Fruit fly (Drosophila melanogaster) whole organism, embryonic: Measurements from ENCODE around the gene Gr93a.

Source experiments
- Blimp-1 ChIP-seq: fragments of 200-800 bp; sonication (Bioruptor generic); optimal IDR thresholded peaks from 3 replicates; lab custom pipeline; 2018; ENCODE audit warnings: missing biosample characterization, missing genetic modification characterization, mild to moderate bottlenecking, moderate library complexity, missing genetic modification reagents
- CG10209 ChIP-seq: fragments of 200-800 bp; sonication (Bioruptor generic); optimal IDR thresholded peaks from 3 replicates; lab custom pipeline; 2017; ENCODE audit warnings: missing biosample characterization, mild to moderate bottlenecking, missing genetic modification characterization, missing genetic modification reagents
- CG11504 ChIP-seq: fragments of 200-800 bp; sonication (Bioruptor generic); optimal IDR thresholded peaks from 3 replicates; lab custom pipeline; 2019; ENCODE audit warnings: missing biosample characterization, mild to moderate bottlenecking, missing genetic modification characterization, moderate library complexity
- CG11695 ChIP-seq: fragments of 200-800 bp; sonication (Bioruptor generic); IDR thresholded peaks from 3 replicates; pipeline ENCODE4 v1.3.6; 2022; ENCODE audit warnings: missing biosample characterization, missing genetic modification characterization
- CG12219 ChIP-seq: fragments of 200-800 bp; sonication (Bioruptor generic); optimal IDR thresholded peaks from 3 replicates; lab custom pipeline; 2018; ENCODE audit warnings: missing biosample characterization, mild to moderate bottlenecking, missing genetic modification characterization
- CG13894 ChIP-seq: fragments of 200-800 bp; sonication (Bioruptor generic); optimal IDR thresholded peaks from 3 replicates; lab custom pipeline; 2018; ENCODE audit warnings: missing biosample characterization, mild to moderate bottlenecking, missing genetic modification characterization, moderate library complexity
- CG14860 ChIP-seq: fragments of 200-800 bp; sonication (Bioruptor generic); IDR thresholded peaks from 3 replicates; pipeline ENCODE4 v1.3.6; 2022; ENCODE audit warnings: missing biosample characterization, missing genetic modification characterization; ENCODE audit not compliant: partially characterized antibody
- CG15696 ChIP-seq: fragments of 200-800 bp; sonication (Bioruptor generic); optimal IDR thresholded peaks from 2 replicates; lab custom pipeline; 2019; ENCODE audit warnings: missing biosample characterization, mild to moderate bottlenecking, missing genetic modification characterization, moderate library complexity
- CG1602 ChIP-seq: fragments of 200-800 bp; sonication (Bioruptor generic); optimal IDR thresholded peaks from 3 replicates; lab custom pipeline; 2016; ENCODE audit warnings: missing biosample characterization, missing genetic modification characterization
- CG16863 ChIP-seq: fragments of 200-800 bp; sonication (Bioruptor generic); optimal IDR thresholded peaks from 3 replicates; lab custom pipeline; 2016; ENCODE audit warnings: missing biosample characterization, missing genetic modification characterization
- CG17359 ChIP-seq: fragments of 200-800 bp; sonication (Bioruptor generic); optimal IDR thresholded peaks from 3 replicates; lab custom pipeline; 2018; ENCODE audit warnings: missing biosample characterization, mild to moderate bottlenecking, missing genetic modification characterization, moderate library complexity
- CG18262 ChIP-seq: fragments of 200-800 bp; optimal IDR thresholded peaks from 3 replicates; lab custom pipeline; 2019; ENCODE audit warnings: missing biosample characterization, mild to moderate bottlenecking, missing genetic modification characterization, moderate library complexity
- CG2202 ChIP-seq: fragments of 200-800 bp; sonication (Bioruptor generic); optimal IDR thresholded peaks from 2 replicates; lab custom pipeline; 2018; ENCODE audit warnings: missing biosample characterization, mild to moderate bottlenecking, missing genetic modification characterization
- CG2712 ChIP-seq: fragments of 200-800 bp; optimal IDR thresholded peaks from 3 replicates; lab custom pipeline; 2019; ENCODE audit warnings: missing biosample characterization, mild to moderate bottlenecking, missing genetic modification characterization, moderate library complexity
- CG32772 ChIP-seq: fragments of 200-800 bp; sonication (Bioruptor generic); IDR thresholded peaks from 2 replicates; pipeline ENCODE4 v1.3.6; 2022; ENCODE audit warnings: missing biosample characterization, missing genetic modification characterization
- CG33557 ChIP-seq: fragments of 200-800 bp; sonication (Bioruptor generic); optimal IDR thresholded peaks from 2 replicates; lab custom pipeline; 2019; ENCODE audit warnings: missing biosample characterization, mild to moderate bottlenecking, missing genetic modification characterization, moderate library complexity
- CG3407 ChIP-seq: fragments of 200-800 bp; sonication (Bioruptor generic); optimal IDR thresholded peaks from 2 replicates; lab custom pipeline; 2018; ENCODE audit warnings: missing biosample characterization, mild to moderate bottlenecking, missing genetic modification characterization
- CG3838 ChIP-seq: fragments of 200-800 bp; sonication (Bioruptor generic); optimal IDR thresholded peaks from 3 replicates; lab custom pipeline; 2016; ENCODE audit warnings: missing biosample characterization, missing genetic modification characterization
- CG4328 ChIP-seq: fragments of 200-800 bp; sonication (Bioruptor generic); optimal IDR thresholded peaks from 3 replicates; lab custom pipeline; 2017; ENCODE audit warnings: missing biosample characterization, missing genetic modification reagents, missing genetic modification characterization
- CG7556 ChIP-seq: fragments of 200-800 bp; sonication (Bioruptor generic); optimal IDR thresholded peaks from 2 replicates; lab custom pipeline; 2017; ENCODE audit warnings: missing biosample characterization, mild to moderate bottlenecking, missing genetic modification characterization
- CG8388 ChIP-seq: fragments of 200-800 bp; sonication (Bioruptor generic); optimal IDR thresholded peaks from 2 replicates; lab custom pipeline; 2019; ENCODE audit warnings: missing biosample characterization, mild to moderate bottlenecking, missing genetic modification characterization, moderate library complexity
- CG9727 ChIP-seq: fragments of 200-800 bp; sonication (Bioruptor generic); optimal IDR thresholded peaks from 3 replicates; lab custom pipeline; 2017; ENCODE audit warnings: missing biosample characterization, mild to moderate bottlenecking, missing genetic modification characterization
- Deaf1 ChIP-seq: fragments of 200-800 bp; optimal IDR thresholded peaks from 3 replicates; lab custom pipeline; 2019; ENCODE audit warnings: missing biosample characterization, mild to moderate bottlenecking, missing genetic modification characterization, moderate library complexity
- Scr ChIP-seq: fragments of 200-800 bp; sonication (Bioruptor generic); IDR thresholded peaks from 2 replicates; pipeline ENCODE4 v1.3.6; 2022; ENCODE audit warnings: missing biosample characterization, missing genetic modification characterization; ENCODE audit not compliant: partially characterized antibody
- Sin3A ChIP-seq: fragments of >200 bp; optimal IDR thresholded peaks from 2 replicates; lab custom pipeline; 2018
- Xrp1 ChIP-seq: fragments of 200-800 bp; sonication (Bioruptor generic); IDR thresholded peaks from 2 replicates; pipeline ENCODE4 v1.3.6; 2022; ENCODE audit warnings: missing biosample characterization, missing genetic modification characterization
- bcd ChIP-seq: fragments of 200-800 bp; sonication (Bioruptor generic); optimal IDR thresholded peaks from 2 replicates; lab custom pipeline; 2017; ENCODE audit warnings: missing biosample characterization, mild to moderate bottlenecking, missing genetic modification characterization
- bowl ChIP-seq: fragments of 200-800 bp; sonication (Bioruptor generic); IDR thresholded peaks from 2 replicates; pipeline ENCODE4 v1.3.6; 2022; ENCODE audit warnings: missing biosample characterization, missing genetic modification characterization
- chif ChIP-seq, 2 experiments: fragments of 200-800 bp; sonication (Bioruptor generic); optimal IDR thresholded peaks; 3 replicates each; lab custom pipeline; 2016; ENCODE audit warnings: missing biosample characterization in 2 of 2, missing genetic modification characterization in 2 of 2
- crc ChIP-seq: fragments of 200-800 bp; sonication (Bioruptor generic); optimal IDR thresholded peaks from 2 replicates; lab custom pipeline; 2016; ENCODE audit warnings: missing biosample characterization, missing genetic modification characterization
- fd96Cb ChIP-seq: fragments of 200-800 bp; sonication (Bioruptor generic); optimal IDR thresholded peaks from 2 replicates; lab custom pipeline; 2018; ENCODE audit warnings: missing biosample characterization, mild to moderate bottlenecking, missing genetic modification characterization, moderate library complexity
- gce ChIP-seq: fragments of 200-800 bp; sonication (Bioruptor generic); IDR thresholded peaks from 3 replicates; pipeline ENCODE4 v1.3.6; 2022; ENCODE audit warnings: missing biosample characterization, missing genetic modification characterization
- grau ChIP-seq: fragments of 200-800 bp; optimal IDR thresholded peaks from 3 replicates; lab custom pipeline; 2019; ENCODE audit warnings: missing biosample characterization, mild to moderate bottlenecking, missing genetic modification characterization, moderate library complexity
- lola ChIP-seq, 3 experiments: fragments of >200 bp in 2 of 3; fragments of 200-800 bp in 1 of 3; sonication (Bioruptor generic) in 1 of 3; optimal IDR thresholded peaks; 2 replicates each; lab custom pipeline; 2017 to 2019; ENCODE audit warnings: missing biosample characterization in 3 of 3, missing genetic modification characterization in 3 of 3, mild to moderate bottlenecking in 1 of 3, moderate library complexity in 1 of 3
- nmo ChIP-seq: fragments of 200-800 bp; sonication (Bioruptor generic); optimal IDR thresholded peaks from 2 replicates; lab custom pipeline; 2018; ENCODE audit warnings: missing biosample characterization, mild to moderate bottlenecking, missing genetic modification characterization, moderate library complexity
- otp ChIP-seq: fragments of 200-800 bp; sonication (Bioruptor generic); IDR thresholded peaks from 3 replicates; pipeline ENCODE4, ENCODE4 v1.3.6; 2022; ENCODE audit warnings: missing biosample characterization, missing genetic modification characterization
- pan ChIP-seq, 4 experiments: fragments of >200 bp in 3 of 4; fragments of 200-800 bp in 1 of 4; sonication (Bioruptor generic) in 1 of 4; optimal IDR thresholded peaks in 3 of 4; IDR thresholded peaks in 1 of 4; 2 replicates each; pipeline versions ENCODE4 v1.3.6 to Lab custom; 2017 to 2022; ENCODE audit warnings: missing biosample characterization in 2 of 4, missing genetic modification characterization in 2 of 4, mixed read lengths in 1 of 4
- rib ChIP-seq: fragments of 200-800 bp; sonication (Bioruptor generic); IDR thresholded peaks from 2 replicates; pipeline ENCODE4 v1.3.6; 2022; ENCODE audit warnings: missing biosample characterization, missing genetic modification characterization
- row ChIP-seq: fragments of 200-800 bp; sonication (Bioruptor generic); IDR thresholded peaks from 3 replicates; pipeline ENCODE4 v1.3.6; 2022; ENCODE audit warnings: missing biosample characterization, missing genetic modification characterization
- sc ChIP-seq, 3 experiments: fragments of >200 bp in 2 of 3; fragments of 200-800 bp in 1 of 3; sonication (Bioruptor generic) in 1 of 3; optimal IDR thresholded peaks; 2 replicates in 2 of 3; 3 replicates in 1 of 3; lab custom pipeline; 2017; ENCODE audit warnings: mild to moderate bottlenecking in 1 of 3, missing biosample characterization in 1 of 3, missing genetic modification characterization in 1 of 3, missing genetic modification reagents in 1 of 3
- sens ChIP-seq: fragments of 200-800 bp; sonication (Bioruptor generic); peaks from one replicate; lab custom pipeline; 2016; ENCODE audit warnings: missing biosample characterization, missing genetic modification characterization
- seq ChIP-seq: fragments of 200-800 bp; sonication (Bioruptor generic); IDR thresholded peaks from 2 replicates; pipeline ENCODE4 v1.3.6; 2022; ENCODE audit warnings: missing biosample characterization, missing genetic modification characterization
- so ChIP-seq: fragments of 200-800 bp; sonication (Bioruptor generic); IDR thresholded peaks from 3 replicates; pipeline ENCODE4 v1.3.6; 2022; ENCODE audit warnings: missing biosample characterization, missing genetic modification characterization
- sr ChIP-seq: fragments of 200-800 bp; sonication (Bioruptor generic); IDR thresholded peaks from 3 replicates; pipeline ENCODE4 v1.3.6; 2022; ENCODE audit warnings: missing biosample characterization, missing genetic modification characterization
- stc ChIP-seq: fragments of 200-800 bp; sonication (Bioruptor generic); IDR thresholded peaks from 2 replicates; pipeline ENCODE4 v1.3.6; 2022; ENCODE audit warnings: missing biosample characterization, missing genetic modification characterization
- zen ChIP-seq: fragments of 200-800 bp; sonication (Bioruptor generic); optimal IDR thresholded peaks from 3 replicates; lab custom pipeline; 2018; ENCODE audit warnings: missing biosample characterization, mild to moderate bottlenecking, missing genetic modification characterization, moderate library complexity

The Gr93a gene

dm6 chr3R:21835388-21836200 is 3.3 kb downstream of the Gr93a start (continued):
- TF ChIP-seq bcd (GFP tag; lab: Kevin White, UChicago) = no peak
- TF ChIP-seq CG10209 (GFP tag; lab: Kevin White, UChicago) = peak; percentile 14
- peak in 1 of 3 experiments; percentile 63 for TF ChIP-seq lola (GFP tag; optimal IDR thresholded peaks at IDR 0.05; lab: Kevin White, UChicago)
- TF ChIP-seq CG2202 (tag; lab: Kevin White, UChicago) = peak; percentile 48
- peak; percentile 11 for TF ChIP-seq CG1602 (GFP tag; lab: Kevin White, UChicago)
- TF ChIP-seq rib (GFP tag; lab: Robert Waterston, UW) = 0 out of 2 replicates have a peak, but pooled peaks have one; percentile 40
- peak; percentile 6 for TF ChIP-seq grau (tag; lab: Kevin White, UChicago)
- peak; percentile 34 for TF ChIP-seq CG15696
- TF ChIP-seq CG14860 = peak; percentile 32; the same call in 1 of the 3 replicates
- peak; percentile 59 for TF ChIP-seq CG9727
- no peak for TF ChIP-seq fd96Cb (tag; lab: Kevin White, UChicago)
- TF ChIP-seq Sin3A (lab: Kevin White, UChicago) = no peak
- no peak for TF ChIP-seq bowl
- peak; percentile 7 for TF ChIP-seq CG3407 (GFP tag; lab: Kevin White, UChicago)
- TF ChIP-seq Deaf1 (tag; lab: Kevin White, UChicago) = peak; percentile 32
- TF ChIP-seq crc (GFP tag; lab: Kevin White, UChicago) = no peak
- TF ChIP-seq CG18262 (tag; lab: Kevin White, UChicago) = peak; percentile 29
- no peak for TF ChIP-seq sc (optimal IDR thresholded peaks at IDR 0.05; lab: Kevin White, UChicago)
- peak; percentile 16 for TF ChIP-seq sc (GFP tag; optimal IDR thresholded peaks at IDR 0.05; lab: Kevin White, UChicago)
- 0 out of 3 replicates have a peak, but pooled peaks have one; percentile 6 for TF ChIP-seq CG11695
- TF ChIP-seq CG12219 = peak; percentile 9
- 0 out of 3 replicates have a peak, but pooled peaks have one; percentile 46 for TF ChIP-seq so (GFP tag; lab: Robert Waterston, UW)
- TF ChIP-seq CG32772 (GFP tag; lab: Robert Waterston, UW) = peak; percentile 25; the same call in 1 of the 2 replicates
- TF ChIP-seq CG3838 (GFP tag; lab: Kevin White, UChicago) = peak; percentile 29
- peak in 1 of 2 experiments; percentile 39 for TF ChIP-seq chif (GFP tag; optimal IDR thresholded peaks at IDR 0.05; lab: Kevin White, UChicago)
- peak; percentile 1 for TF ChIP-seq CG8388 (GFP tag; lab: Kevin White, UChicago)
- no peak for TF ChIP-seq Scr (GFP tag; lab: Robert Waterston, UW)
- TF ChIP-seq CG16863 (GFP tag; lab: Kevin White, UChicago) = no peak
- peak; percentile 23; the same call in 1 of the 3 replicates for TF ChIP-seq otp (GFP tag; lab: Robert Waterston, UW)
- no peak for TF ChIP-seq stc (GFP tag; lab: Robert Waterston, UW)
- peak; percentile 64; the same call in 1 of the 3 replicates for TF ChIP-seq sr (GFP tag; lab: Robert Waterston, UW)
- peak; percentile 17 for TF ChIP-seq CG2712 (tag; lab: Kevin White, UChicago)
- peak; percentile 14 for TF ChIP-seq nmo
- peak; percentile 46; the same call in 2 of the 3 replicates for TF ChIP-seq row (GFP tag; lab: Robert Waterston, UW)
- TF ChIP-seq pan (optimal IDR thresholded peaks at IDR 0.05; lab: Kevin White, UChicago) = peak in 1 of 2 experiments; percentile 56
- no peak for TF ChIP-seq pan (GFP tag; optimal IDR thresholded peaks at IDR 0.05 in 1 of 2, IDR thresholded peaks at IDR 0.05 in 1 of 2)
- TF ChIP-seq CG11504 = peak; percentile 26
- peak; percentile 10 for TF ChIP-seq Xrp1 (GFP tag; lab: Robert Waterston, UW)
- 0 out of 3 replicates have a peak, but pooled peaks have one; percentile 10 for TF ChIP-seq gce (GFP tag; lab: Robert Waterston, UW)
- TF ChIP-seq sens (GFP tag; lab: Kevin White, UChicago) = peak; percentile 91
- no peak for TF ChIP-seq seq (GFP tag; lab: Robert Waterston, UW)
- peak; percentile 2 for TF ChIP-seq CG17359 (tag; lab: Kevin White, UChicago)
- TF ChIP-seq CG33557 (GFP tag; lab: Kevin White, UChicago) = peak; percentile 75
- TF ChIP-seq CG4328 (GFP tag; lab: Kevin White, UChicago) = no peak
- TF ChIP-seq zen (tag; lab: Kevin White, UChicago) = no peak
- peak; percentile 85 for TF ChIP-seq Blimp-1 (GFP tag; lab: Kevin White, UChicago)
- peak; percentile 7 for TF ChIP-seq CG13894
- TF ChIP-seq CG7556 (GFP tag; lab: Kevin White, UChicago) = peak; percentile 5
